Worm (Caenorhabditis elegans) whole organism, midembryonic: ENCODE measurements around the gene Y53G8AR.8.
"Not testable (repeated sequence)": the region's sequence is repeated elsewhere in the genome, so short reads cannot be mapped to it uniquely, and the experiment has no call there.

Experiments
- T22C8.4 ChIP-seq: fragments of 200-800 bp; sonication (Bioruptor generic); IDR thresholded peaks from 2 replicates; pipeline ENCODE4 v1.3.6; 2022; ENCODE audit warnings: missing genetic modification characterization, missing compliant biosample characterization
- cog-1 ChIP-seq: sonication (generic microtip); optimal IDR thresholded peaks from 2 replicates; lab custom pipeline; 2016; ENCODE audit warnings: missing genetic modification characterization, missing compliant biosample characterization
- flt-1 ChIP-seq: fragments of 200-800 bp; sonication (Bioruptor generic); IDR thresholded peaks from 2 replicates; pipeline ENCODE4 v1.3.6; 2022; ENCODE audit warnings: missing genetic modification characterization, missing compliant biosample characterization
- klf-2 ChIP-seq: fragments of 200-800 bp; sonication (Bioruptor generic); conservative IDR thresholded peaks from 2 replicates; pipeline ENCODE4 v1.3.6; 2022; ENCODE audit warnings: missing genetic modification reagents, missing genetic modification characterization, missing compliant biosample characterization
- med-1 ChIP-seq: sonication (generic microtip); optimal IDR thresholded peaks from 2 replicates; lab custom pipeline; 2017; ENCODE audit warnings: missing genetic modification characterization, mild to moderate bottlenecking, missing compliant biosample characterization, antibody characterized with exemption, missing genetic modification reagents; ENCODE audit not compliant: insufficient read depth
- ref-1 ChIP-seq: fragments of 200-800 bp; sonication (Bioruptor generic); conservative IDR thresholded peaks from 2 replicates; pipeline ENCODE4 v1.3.6; 2022; ENCODE audit warnings: missing genetic modification reagents, missing genetic modification characterization, missing compliant biosample characterization
- tab-1 ChIP-seq: fragments of 200-800 bp; sonication (Bioruptor generic); IDR thresholded peaks from 2 replicates; pipeline ENCODE4 v1.3.6; 2022; ENCODE audit warnings: missing genetic modification characterization, missing compliant biosample characterization
- ztf-23 ChIP-seq: fragments of 200-800 bp; sonication (Bioruptor generic); IDR thresholded peaks from 2 replicates; pipeline ENCODE4 v1.3.6; 2022; ENCODE audit warnings: missing genetic modification reagents, missing genetic modification characterization, missing compliant biosample characterization
- ztf-29 ChIP-seq: fragments of 200-800 bp; sonication (Bioruptor generic); IDR thresholded peaks from 2 replicates; pipeline ENCODE4 v1.3.6; 2022; ENCODE audit warnings: missing genetic modification reagents, missing genetic modification characterization, missing compliant biosample characterization

Gene Y53G8AR.8

ce11 chrIII:3294283-3294793 is at the start of gene Y53G8AR.8, which contains the start of gene Y53G8AR.6:
Gene Y53G8AR.8, minus strand, starts transcription at chrIII:3294330.
Gene Y53G8AR.6, plus strand, starts transcription at chrIII:3294743.
- TF ChIP-seq flt-1 (GFP tag; lab: Robert Waterston, UW) (no peak), ztf-23 (GFP tag; lab: Robert Waterston, UW) (no peak), tab-1 (GFP tag; lab: Robert Waterston, UW) (no peak), med-1 (no peak), T22C8.4 (GFP tag; lab: Robert Waterston, UW) (no peak), ref-1 (no peak), klf-2 (GFP tag; lab: Robert Waterston, UW) (no peak), ztf-29 (no peak), cog-1 (tag; lab: Kevin White, UChicago) (no peak)

- no peak for TF ChIP-seq ref-1
These were observed 49.3 kb upstream of the Y53G8AR.8 start for ce11 chrIII:3343463-3343862.

- no peak for TF ChIP-seq cog-1 (tag; lab: Kevin White, UChicago)
- no peak for TF ChIP-seq ref-1
- TF ChIP-seq klf-2 (GFP tag; lab: Robert Waterston, UW), result no peak
- TF ChIP-seq ztf-23 (GFP tag; lab: Robert Waterston, UW), result no peak
These were observed 45.3 kb upstream of the Y53G8AR.8 start for ce11 chrIII:3339317-3340016.

- TF ChIP-seq T22C8.4 (GFP tag; lab: Robert Waterston, UW), result peak; percentile 87
- TF ChIP-seq flt-1 (GFP tag; lab: Robert Waterston, UW), result peak; percentile 94
- peak; percentile 89 for TF ChIP-seq tab-1 (GFP tag; lab: Robert Waterston, UW)
- peak; percentile 97 for TF ChIP-seq ztf-29
- TF ChIP-seq ztf-23 (GFP tag; lab: Robert Waterston, UW), result peak; percentile 95
- peak; percentile 98 for TF ChIP-seq klf-2 (GFP tag; lab: Robert Waterston, UW)
- TF ChIP-seq ref-1, result peak; percentile 93
These were observed 40.9 kb upstream of the Y53G8AR.8 start for ce11 chrIII:3334941-3335559.

- TF ChIP-seq cog-1 (tag; lab: Kevin White, UChicago); med-1; tab-1 (GFP tag; lab: Robert Waterston, UW): not testable (repeated sequence)
These were observed 38.6 kb upstream of the Y53G8AR.8 start, which contains the start of gene Y53G8AR.1 for ce11 chrIII:3332736-3333135. Gene Y53G8AR.1, plus strand, starts transcription at chrIII:3333036.

ce11 chrIII:3331767-3332166 is 37.6 kb upstream of the Y53G8AR.8 start:
- TF ChIP-seq T22C8.4 (GFP tag; lab: Robert Waterston, UW) (no peak), ref-1 (no peak), cog-1 (tag; lab: Kevin White, UChicago) (no peak), flt-1 (GFP tag; lab: Robert Waterston, UW) (no peak), med-1 (no peak), klf-2 (GFP tag; lab: Robert Waterston, UW) (no peak), tab-1 (GFP tag; lab: Robert Waterston, UW) (no peak), ztf-29 (no peak)

ce11 chrIII:3329467-3329866 is 35.3 kb upstream of the Y53G8AR.8 start:
- no peak for TF ChIP-seq cog-1 (tag; lab: Kevin White, UChicago)
- TF ChIP-seq ref-1, result no peak
- TF ChIP-seq T22C8.4 (GFP tag; lab: Robert Waterston, UW), result no peak
- no peak for TF ChIP-seq med-1
- TF ChIP-seq ztf-29, result no peak
- TF ChIP-seq ztf-23 (GFP tag; lab: Robert Waterston, UW), result no peak
- no peak for TF ChIP-seq tab-1 (GFP tag; lab: Robert Waterston, UW)
- TF ChIP-seq klf-2 (GFP tag; lab: Robert Waterston, UW), result no peak
- no peak for TF ChIP-seq flt-1 (GFP tag; lab: Robert Waterston, UW)

- TF ChIP-seq T22C8.4 (GFP tag; lab: Robert Waterston, UW), result no peak
- TF ChIP-seq ztf-23 (GFP tag; lab: Robert Waterston, UW), result 0 out of 2 replicates have a peak, but pooled peaks have one; percentile 41
- no peak for TF ChIP-seq ztf-29
- TF ChIP-seq klf-2 (GFP tag; lab: Robert Waterston, UW), result no peak
These were observed 29.8 kb upstream of the Y53G8AR.8 start for ce11 chrIII:3323906-3324305.

- TF ChIP-seq ref-1 (no peak), klf-2 (GFP tag; lab: Robert Waterston, UW) (no peak), ztf-23 (GFP tag; lab: Robert Waterston, UW) (no peak)
These were observed 28.3 kb upstream of the Y53G8AR.8 start, which contains the start of gene phf-15 for ce11 chrIII:3322317-3323010. Gene phf-15, plus strand, starts transcription at chrIII:3322853.

- TF ChIP-seq med-1 (no peak), cog-1 (tag; lab: Kevin White, UChicago) (no peak), T22C8.4 (GFP tag; lab: Robert Waterston, UW) (no peak), tab-1 (GFP tag; lab: Robert Waterston, UW) (no peak), ztf-29 (no peak), klf-2 (GFP tag; lab: Robert Waterston, UW) (no peak), ref-1 (no peak), ztf-23 (GFP tag; lab: Robert Waterston, UW) (no peak), flt-1 (GFP tag; lab: Robert Waterston, UW) (no peak)
These were observed 27.0 kb upstream of the Y53G8AR.8 start, which contains the start of gene Y53G8AR.9 for ce11 chrIII:3321145-3321544. Gene Y53G8AR.9, minus strand, starts transcription at chrIII:3321245.
